Fruit fly (Drosophila melanogaster): ENCODE measurements around the gene Rpn3.

The Rpn3 gene

dm6 chr2L:19011895-19012645 lies 39.5 kb upstream of the Rpn3 start (continued):
- TF ChIP-seq CG17385 (GFP tag; optimal IDR thresholded peaks at IDR 0.05) (peak; percentile 79), vnd (GFP tag; IDR thresholded peaks at IDR 0.05; ENCODE audit: partially characterized antibody) (no peak), chinmo (GFP tag; IDR thresholded peaks at IDR 0.05; ENCODE audit: partially characterized antibody) (no peak), pzg (GFP tag; optimal IDR thresholded peaks at IDR 0.05) (no peak), CG10274 (GFP tag; optimal IDR thresholded peaks at IDR 0.05) (peak; percentile 45), CG6683 (GFP tag; optimal IDR thresholded peaks at IDR 0.05) (peak; percentile 60), CG4820 (GFP tag; optimal IDR thresholded peaks at IDR 0.05) (peak; percentile 68), sob (GFP tag; IDR thresholded peaks at IDR 0.05) (peak; percentile 91), CG8924 (tag; optimal IDR thresholded peaks at IDR 0.05) (peak; percentile 87), CG16813 (GFP tag; IDR thresholded peaks at IDR 0.05; ENCODE audit: partially characterized antibody) (no peak), CG9932 (GFP tag; IDR thresholded peaks at IDR 0.05) (peak; percentile 74), hkb (optimal IDR thresholded peaks at IDR 0.05) (no peak), hkb (GFP tag; IDR thresholded peaks at IDR 0.05) (peak; percentile 81), Taf1 (GFP tag; IDR thresholded peaks at IDR 0.05) (peak; percentile 71), Ravus (GFP tag; IDR thresholded peaks at IDR 0.05) (peak; percentile 47), E2f1 (GFP tag; IDR thresholded peaks at IDR 0.05) (peak; percentile 86), CG6254 (GFP tag; optimal IDR thresholded peaks at IDR 0.05) (no peak), tgo (GFP tag; IDR thresholded peaks at IDR 0.05) (peak; percentile 88), Dp (GFP tag; optimal IDR thresholded peaks at IDR 0.05) (no peak), nau (GFP tag; optimal IDR thresholded peaks at IDR 0.05) (peak; percentile 62), lola (GFP tag; optimal IDR thresholded peaks at IDR 0.05) (peak in 1 of 3 experiments; percentile 43), CG7357 (GFP tag; IDR thresholded peaks at IDR 0.05) (peak; percentile 76), jigr1 (GFP tag; IDR thresholded peaks at IDR 0.05) (peak; percentile 68; the same call in 2 of the 3 replicates), CG14710 (tag; optimal IDR thresholded peaks at IDR 0.05) (peak; percentile 51), CG12299 (tag; optimal IDR thresholded peaks at IDR 0.05) (peak; percentile 67), CG12942 (GFP tag; optimal IDR thresholded peaks at IDR 0.05) (peak; percentile 73), CG12391 (tag; optimal IDR thresholded peaks at IDR 0.05) (peak; percentile 81)

dm6 chr2L:19012776-19013328 lies 38.7 kb upstream of the Rpn3 start:
- TF ChIP-seq fd102C (GFP tag; optimal IDR thresholded peaks at IDR 0.05) = no peak
- peak; percentile 73 for TF ChIP-seq crol (GFP tag; IDR thresholded peaks at IDR 0.05)
- no peak for TF ChIP-seq gcm (GFP tag; optimal IDR thresholded peaks at IDR 0.05)
- TF ChIP-seq Fer2 (tag; optimal IDR thresholded peaks at IDR 0.05) = peak; percentile 28
- TF ChIP-seq slou (GFP tag; optimal IDR thresholded peaks at IDR 0.05) = no peak
- no peak for TF ChIP-seq CG4404 (GFP tag; IDR thresholded peaks at IDR 0.05)
- TF ChIP-seq Awh (GFP tag; IDR thresholded peaks at IDR 0.05) = no peak
- TF ChIP-seq CG10431 (GFP tag; optimal IDR thresholded peaks at IDR 0.05) = no peak
- TF ChIP-seq nerfin-1 (tag; optimal IDR thresholded peaks at IDR 0.05) = peak; percentile 19
- no peak for TF ChIP-seq schlank (tag; optimal IDR thresholded peaks at IDR 0.05)
- no peak for TF ChIP-seq TFAM (GFP tag; optimal IDR thresholded peaks at IDR 0.05)
- no peak for TF ChIP-seq CG11456 (GFP tag; IDR thresholded peaks at IDR 0.05)
- TF ChIP-seq tgo (GFP tag; IDR thresholded peaks at IDR 0.05) = no peak
- TF ChIP-seq PHDP (tag; optimal IDR thresholded peaks at IDR 0.05) = no peak
- TF ChIP-seq CG1647 (GFP tag; optimal IDR thresholded peaks at IDR 0.05) = no peak
- TF ChIP-seq nerfin-2 (GFP tag; IDR thresholded peaks at IDR 0.05; ENCODE audit: partially characterized antibody) = no peak
- no peak for TF ChIP-seq ab (GFP tag; optimal IDR thresholded peaks at IDR 0.05)
- TF ChIP-seq vnd (GFP tag; IDR thresholded peaks at IDR 0.05; ENCODE audit: partially characterized antibody) = no peak
- no peak for TF ChIP-seq CG7556 (GFP tag; optimal IDR thresholded peaks at IDR 0.05)
- TF ChIP-seq Dek (tag; optimal IDR thresholded peaks at IDR 0.05) = no peak
- no peak for TF ChIP-seq seq (GFP tag; IDR thresholded peaks at IDR 0.05)
- peak; percentile 20 for TF ChIP-seq NfI (GFP tag; optimal IDR thresholded peaks at IDR 0.05)
- no peak for TF ChIP-seq CG6689 (GFP tag; IDR thresholded peaks at IDR 0.05)
- TF ChIP-seq CG4360 (GFP tag; IDR thresholded peaks at IDR 0.05) = 0 out of 2 replicates have a peak, but pooled peaks have one; percentile 17
